Worm (Caenorhabditis elegans) whole organism, L4/young adult: ENCODE data around the gene decr-1.2.

ENCODE experiments used
- W03F9.2 ChIP-seq: fragments of 150-350 bp; optimal IDR thresholded peaks from 2 replicates; lab custom pipeline; 2014; ENCODE audit warnings: missing biosample characterization, missing genetic modification characterization
- dao-5 ChIP-seq: sonication (generic microtip); optimal IDR thresholded peaks from 2 replicates; lab custom pipeline; 2016; ENCODE audit warnings: missing genotype, missing genetic modification characterization, moderate library complexity, missing compliant biosample characterization
- him-1 ChIP-seq: sonication (generic microtip); optimal IDR thresholded peaks from 2 replicates; lab custom pipeline; 2016; ENCODE audit warnings: missing genotype, missing genetic modification reagents, missing genetic modification characterization, missing compliant biosample characterization

ce11 chrII:8593840-8594625 is 48.6 kb downstream of the decr-1.2 start, which contains the start of gene aptf-3:
- TF ChIP-seq dao-5 (tag; lab: Kevin White, UChicago), result no peak
- no peak for TF ChIP-seq W03F9.2
- no peak for TF ChIP-seq him-1 (tag; lab: Kevin White, UChicago)
